Worm (Caenorhabditis elegans): ENCODE data around the gene C06H5.8.

C06H5.8 gene

ce11 chrV:17905765-17906164 is 13.1 kb upstream of the C06H5.8 start:
- TF ChIP-seq unc-62 (GFP tag; optimal IDR thresholded peaks at IDR 0.05 in 1 of 2) (peak in 1 of 2 experiments; percentile 95), unc-62 (tag; optimal IDR thresholded peaks at IDR 0.05) (no peak), nhr-25 (tag; optimal IDR thresholded peaks at IDR 0.05; ENCODE audit: borderline replicate concordance, insufficient read depth) (peak; percentile 76), aly-2 (tag; optimal IDR thresholded peaks at IDR 0.05) (no peak), aha-1 (tag) (peak; percentile 14), sdz-12 (GFP tag; optimal IDR thresholded peaks at IDR 0.05) (no peak), egl-27 (tag; optimal IDR thresholded peaks at IDR 0.05) (no peak), nhr-28 (tag; optimal IDR thresholded peaks at IDR 0.05) (peak; percentile 46), snpc-1.2 (GFP tag; IDR thresholded peaks at IDR 0.05) (no peak), ceh-28 (tag; optimal IDR thresholded peaks at IDR 0.05) (peak; percentile 10), hlh-11 (tag; optimal IDR thresholded peaks at IDR 0.05) (peak; percentile 18), F49E8.2 (tag; optimal IDR thresholded peaks at IDR 0.05; ENCODE audit: borderline replicate concordance) (no peak), dmd-8 (GFP tag; IDR thresholded peaks at IDR 0.05) (no peak), lin-29 (GFP tag; IDR thresholded peaks at IDR 0.05) (no peak), unc-39 (tag; optimal IDR thresholded peaks at IDR 0.05) (no peak), skn-1 (tag; optimal IDR thresholded peaks at IDR 0.05) (no peak), nhr-102 (tag; optimal IDR thresholded peaks at IDR 0.05) (no peak), arid-1 (GFP tag; conservative IDR thresholded peaks at IDR 0.05) (no peak), ztf-7 (tag; optimal IDR thresholded peaks at IDR 0.05) (no peak), ceh-82 (tag; optimal IDR thresholded peaks at IDR 0.05) (no peak), zip-2 (tag; optimal IDR thresholded peaks at IDR 0.05) (no peak), hlh-30 (tag; optimal IDR thresholded peaks at IDR 0.05; ENCODE audit: insufficient read depth) (peak; percentile 57), nhr-11 (tag; optimal IDR thresholded peaks at IDR 0.05) (no peak), mdl-1 (tag; optimal IDR thresholded peaks at IDR 0.05) (peak in 1 of 2 experiments; percentile 50), ceh-32 (tag; optimal IDR thresholded peaks at IDR 0.05; ENCODE audit: poor library complexity) (no peak), daf-19 (GFP tag; conservative IDR thresholded peaks at IDR 0.05) (no peak)

DNA sequence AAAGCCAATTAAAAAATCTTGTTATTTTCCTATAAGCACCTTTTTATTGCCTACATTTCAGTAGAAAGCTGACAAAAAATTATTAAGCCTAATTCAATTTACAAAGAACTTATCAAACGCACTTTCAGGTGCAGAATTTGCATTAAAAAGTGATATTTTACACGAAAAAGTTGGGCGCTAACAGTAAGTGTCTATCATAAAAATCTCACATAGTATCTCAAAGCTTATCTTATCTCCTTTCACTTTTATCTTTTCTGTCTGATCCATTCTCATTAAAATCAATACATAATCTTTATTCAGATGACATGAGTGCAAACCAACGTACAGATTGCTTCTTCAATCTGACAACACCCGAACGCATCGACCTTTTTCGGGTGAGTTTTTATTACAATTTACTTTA is 8.8 kb upstream of the C06H5.8 start, which contains the start of gene dcar-1:
dcar-1 (plus strand) TSS at position 301 of the 400 bp plus-strand sequence.
- TF ChIP-seq nhr-41 (GFP tag; IDR thresholded peaks at IDR 0.05), result no peak
- TF ChIP-seq mdt-29 (GFP tag; IDR thresholded peaks at IDR 0.05), result no peak
- TF ChIP-seq mxl-3 (GFP tag; optimal IDR thresholded peaks at IDR 0.05), result no peak
- TF ChIP-seq F26F4.8 (GFP tag; conservative IDR thresholded peaks at IDR 0.05), result no peak
- TF ChIP-seq lin-38 (GFP tag; IDR thresholded peaks at IDR 0.05), result no peak
- TF ChIP-seq zag-1 (tag; optimal IDR thresholded peaks at IDR 0.05), result no peak

ce11 chrV:17921423-17921822 is 2.6 kb downstream of the C06H5.8 start, which contains the start of gene E01B7.2:
TSS of gene E01B7.2 (plus strand) at chrV:17921772.
- TF ChIP-seq dve-1 (tag; optimal IDR thresholded peaks at IDR 0.05; ENCODE audit: insufficient read depth), result peak; percentile 78
- TF ChIP-seq madf-9 (GFP tag; conservative IDR thresholded peaks at IDR 0.05), result no peak
- TF ChIP-seq hlh-11 (tag; optimal IDR thresholded peaks at IDR 0.05), result peak; percentile 24
- TF ChIP-seq fkh-10 (GFP tag; optimal IDR thresholded peaks at IDR 0.05), result peak; percentile 15
- TF ChIP-seq set-16 (GFP tag; IDR thresholded peaks at IDR 0.05), result no peak
- peak; percentile 84 for TF ChIP-seq mes-2 (tag; optimal IDR thresholded peaks at IDR 0.05; ENCODE audit: poor library complexity, severe bottlenecking)
- peak; percentile 60 for TF ChIP-seq hlh-30 (tag; optimal IDR thresholded peaks at IDR 0.05; ENCODE audit: insufficient read depth)
- TF ChIP-seq ama-1 (optimal IDR thresholded peaks at IDR 0.05), result no peak
- TF ChIP-seq rbr-2 (tag; optimal IDR thresholded peaks at IDR 0.05), result peak; percentile 20
- no peak for TF ChIP-seq daf-12 (tag; optimal IDR thresholded peaks at IDR 0.05)
- TF ChIP-seq ceh-44 (GFP tag; IDR thresholded peaks at IDR 0.05), result no peak
- no peak for TF ChIP-seq ztf-11 (tag; optimal IDR thresholded peaks at IDR 0.05)
- TF ChIP-seq duxl-1 (tag; optimal IDR thresholded peaks at IDR 0.05; ENCODE audit: poor library complexity), result peak; percentile 67
- TF ChIP-seq F37D6.2 (tag; optimal IDR thresholded peaks at IDR 0.05), result no peak
- no peak for TF ChIP-seq daf-16 (GFP tag; optimal IDR thresholded peaks at IDR 0.05)
- TF ChIP-seq daf-16 (tag; optimal IDR thresholded peaks at IDR 0.05), result peak; percentile 4
- TF ChIP-seq aha-1 (tag), result no peak
- TF ChIP-seq R02D3.7 (tag; optimal IDR thresholded peaks at IDR 0.05), result no peak
- TF ChIP-seq nhr-6 (tag; optimal IDR thresholded peaks at IDR 0.05), result peak; percentile 42
- TF ChIP-seq zag-1 (tag; optimal IDR thresholded peaks at IDR 0.05), result peak; percentile 6
- peak; percentile 98 for TF ChIP-seq lin-38 (GFP tag; IDR thresholded peaks at IDR 0.05)
- TF ChIP-seq gei-8 (GFP tag; optimal IDR thresholded peaks at IDR 0.05), result no peak
- peak; percentile 27 for TF ChIP-seq nhr-28 (tag; optimal IDR thresholded peaks at IDR 0.05)
- no peak for TF ChIP-seq nhr-76 (tag; optimal IDR thresholded peaks at IDR 0.05)
